Fruit fly (Drosophila melanogaster): ENCODE data around the gene CG8478.

DNA sequence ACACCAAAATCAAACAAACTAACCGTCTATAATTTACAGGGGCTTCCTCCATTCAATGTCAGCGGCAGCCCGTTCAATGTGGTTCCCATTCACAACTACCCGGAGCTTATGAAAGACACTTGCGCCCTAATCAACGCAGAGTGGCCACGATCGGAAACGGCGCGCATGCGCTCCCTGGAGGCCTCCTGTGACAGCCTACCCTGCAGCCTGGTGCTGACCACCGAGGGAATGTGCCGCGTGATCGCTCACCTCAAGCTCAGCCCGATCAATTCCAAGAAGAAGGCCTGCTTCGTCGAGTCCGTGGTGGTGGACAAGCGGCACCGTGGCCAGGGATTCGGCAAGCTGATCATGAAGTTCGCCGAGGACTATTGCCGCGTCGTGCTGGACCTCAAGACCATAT, 5.4 kb downstream of the CG8478 start, which contains the start of gene MED6:
- TF ChIP-seq CG32121 (GFP tag; IDR thresholded peaks at IDR 0.05) (no peak), Pif1B (GFP tag; optimal IDR thresholded peaks at IDR 0.05) (no peak)
